Fruit fly (Drosophila melanogaster) whole organism, embryonic: Measurements from ENCODE around the gene CG15040.

Experiments
- Antp ChIP-seq: fragments of 200-800 bp; sonication (Bioruptor generic); optimal IDR thresholded peaks from 3 replicates; lab custom pipeline; 2016; ENCODE audit warnings: missing biosample characterization, missing genetic modification characterization
- Atf6 ChIP-seq: fragments of 200-800 bp; sonication (Bioruptor generic); IDR thresholded peaks from 2 replicates; pipeline ENCODE4 v1.3.6; 2022; ENCODE audit warnings: missing biosample characterization, missing genetic modification characterization
- CG10147 ChIP-seq: fragments of 200-800 bp; sonication (Bioruptor generic); optimal IDR thresholded peaks from 2 replicates; lab custom pipeline; 2019; ENCODE audit warnings: missing biosample characterization, mild to moderate bottlenecking, missing genetic modification characterization, moderate library complexity
- CG1024 ChIP-seq: fragments of 200-800 bp; sonication (Bioruptor generic); IDR thresholded peaks from 2 replicates; pipeline ENCODE4 v1.3.6; 2022; ENCODE audit warnings: missing biosample characterization, missing genetic modification characterization
- CG10267 ChIP-seq: fragments of 200-800 bp; sonication (Bioruptor generic); optimal IDR thresholded peaks from 2 replicates; lab custom pipeline; 2018; ENCODE audit warnings: missing biosample characterization, mild to moderate bottlenecking, missing genetic modification characterization, moderate library complexity
- CG11085 ChIP-seq: fragments of 200-800 bp; sonication (Bioruptor generic); IDR thresholded peaks from 2 replicates; pipeline ENCODE4 v1.3.6; 2022; ENCODE audit warnings: missing biosample characterization, missing genetic modification characterization
- CG1529 ChIP-seq: fragments of 200-800 bp; sonication (Bioruptor generic); optimal IDR thresholded peaks from 3 replicates; lab custom pipeline; 2018; ENCODE audit warnings: missing biosample characterization, missing genetic modification characterization
- CG17328 ChIP-seq: fragments of 200-800 bp; sonication (Bioruptor generic); IDR thresholded peaks from 2 replicates; pipeline ENCODE4 v1.3.6; 2022; ENCODE audit warnings: missing biosample characterization, missing genetic modification characterization
- CG17359 ChIP-seq: fragments of 200-800 bp; sonication (Bioruptor generic); optimal IDR thresholded peaks from 3 replicates; lab custom pipeline; 2018; ENCODE audit warnings: missing biosample characterization, mild to moderate bottlenecking, missing genetic modification characterization, moderate library complexity
- CG30403 ChIP-seq: fragments of 200-800 bp; sonication (Bioruptor generic); optimal IDR thresholded peaks from 3 replicates; lab custom pipeline; 2016; ENCODE audit warnings: missing biosample characterization, missing genetic modification characterization
- CG42726 ChIP-seq: fragments of 200-800 bp; sonication (Bioruptor generic); IDR thresholded peaks from 2 replicates; pipeline ENCODE4 v1.3.6; 2022; ENCODE audit warnings: missing biosample characterization, missing genetic modification characterization; ENCODE audit not compliant: partially characterized antibody
- CG4360 ChIP-seq: fragments of 200-800 bp; sonication (Bioruptor generic); IDR thresholded peaks from 2 replicates; pipeline ENCODE4 v1.3.6; 2022; ENCODE audit warnings: missing biosample characterization, missing genetic modification characterization
- CG7372 ChIP-seq: fragments of 200-800 bp; sonication (Bioruptor generic); IDR thresholded peaks from 2 replicates; pipeline ENCODE4 v1.3.6; 2022; ENCODE audit warnings: missing biosample characterization, missing genetic modification characterization
- CG7987 ChIP-seq: fragments of 200-800 bp; sonication (Bioruptor generic); optimal IDR thresholded peaks from 2 replicates; lab custom pipeline; 2018; ENCODE audit warnings: missing biosample characterization, mild to moderate bottlenecking, missing genetic modification characterization, moderate library complexity
- CG8089 ChIP-seq: fragments of 200-800 bp; sonication (Bioruptor generic); optimal IDR thresholded peaks from 3 replicates; lab custom pipeline; 2016; ENCODE audit warnings: missing biosample characterization, missing genetic modification characterization
- CG8478 ChIP-seq: fragments of >200 bp; optimal IDR thresholded peaks from 2 replicates; lab custom pipeline; 2018
- CG8924 ChIP-seq: fragments of 200-800 bp; optimal IDR thresholded peaks from 3 replicates; lab custom pipeline; 2019; ENCODE audit warnings: missing biosample characterization, mild to moderate bottlenecking, missing genetic modification characterization, moderate library complexity
- CG9932 ChIP-seq: fragments of 200-800 bp; sonication (Bioruptor generic); IDR thresholded peaks from 2 replicates; pipeline ENCODE4 v1.3.6; 2022; ENCODE audit warnings: missing biosample characterization, missing genetic modification characterization
- Dip3 ChIP-seq: fragments of 200-800 bp; sonication (Bioruptor generic); optimal IDR thresholded peaks from 3 replicates; lab custom pipeline; 2016; ENCODE audit warnings: missing biosample characterization, missing genetic modification characterization
- H2.0 ChIP-seq: fragments of 200-800 bp; sonication (Bioruptor generic); IDR thresholded peaks from 2 replicates; pipeline ENCODE4 v1.3.6; 2022; ENCODE audit warnings: missing biosample characterization, missing genetic modification characterization
- HLHmδ ChIP-seq: fragments of 200-800 bp; sonication (Bioruptor generic); optimal IDR thresholded peaks from 2 replicates; lab custom pipeline; 2018; ENCODE audit warnings: missing biosample characterization, mild to moderate bottlenecking, missing genetic modification characterization, moderate library complexity
- HmgZ ChIP-seq: fragments of 200-800 bp; sonication (Bioruptor generic); optimal IDR thresholded peaks from 2 replicates; lab custom pipeline; 2018; ENCODE audit warnings: missing biosample characterization, mild to moderate bottlenecking, missing genetic modification characterization
- Lpt ChIP-seq: fragments of >200 bp; optimal IDR thresholded peaks from 2 replicates; lab custom pipeline; 2018; ENCODE audit warnings: missing biosample characterization, missing genetic modification characterization
- NC2α ChIP-seq: fragments of 200-800 bp; sonication (Bioruptor generic); optimal IDR thresholded peaks from 2 replicates; lab custom pipeline; 2016; ENCODE audit warnings: missing biosample characterization, missing genetic modification characterization
- Nf-YA ChIP-seq: fragments of 200-800 bp; sonication (Bioruptor generic); IDR thresholded peaks from 2 replicates; pipeline ENCODE4 v1.3.6; 2022; ENCODE audit warnings: missing biosample characterization, missing genetic modification characterization
- Oaz ChIP-seq: fragments of 200-800 bp; sonication (Bioruptor generic); IDR thresholded peaks from 2 replicates; pipeline ENCODE4 v1.3.6; 2022; ENCODE audit warnings: missing biosample characterization, missing genetic modification characterization
- Sin3A ChIP-seq: fragments of >200 bp; optimal IDR thresholded peaks from 2 replicates; lab custom pipeline; 2018
- TFAM ChIP-seq: fragments of 200-800 bp; sonication (Bioruptor generic); optimal IDR thresholded peaks from 2 replicates; lab custom pipeline; 2017; ENCODE audit warnings: missing biosample characterization, missing genetic modification characterization, inconsistent platforms
- Trl ChIP-seq, 3 experiments: fragments of >200 bp in 2 of 3; fragments of 200-800 bp in 1 of 3; sonication (Bioruptor generic) in 1 of 3; optimal IDR thresholded peaks; 2 replicates in 1 of 3; 3 replicates in 2 of 3; lab custom pipeline; 2016 to 2017; ENCODE audit warnings: missing biosample characterization in 1 of 3, missing genetic modification characterization in 1 of 3
- YL-1 ChIP-seq: fragments of 200-800 bp; sonication (Bioruptor generic); optimal IDR thresholded peaks from 3 replicates; lab custom pipeline; 2017; ENCODE audit warnings: missing biosample characterization, mild to moderate bottlenecking, missing genetic modification characterization
- abd-A ChIP-seq: fragments of 200-800 bp; sonication (Bioruptor generic); optimal IDR thresholded peaks from 3 replicates; lab custom pipeline; 2019; ENCODE audit warnings: missing biosample characterization, mild to moderate bottlenecking, missing genetic modification characterization, moderate library complexity
- bbx ChIP-seq: fragments of 200-800 bp; sonication (Bioruptor generic); IDR thresholded peaks from 2 replicates; pipeline ENCODE4 v1.3.6; 2022; ENCODE audit warnings: missing biosample characterization, missing genetic modification characterization; ENCODE audit not compliant: partially characterized antibody
- bcd ChIP-seq: fragments of 200-800 bp; sonication (Bioruptor generic); optimal IDR thresholded peaks from 2 replicates; lab custom pipeline; 2017; ENCODE audit warnings: missing biosample characterization, mild to moderate bottlenecking, missing genetic modification characterization
- cg ChIP-seq: fragments of 200-800 bp; sonication (Bioruptor generic); optimal IDR thresholded peaks from 3 replicates; lab custom pipeline; 2019; ENCODE audit warnings: missing biosample characterization, mild to moderate bottlenecking, missing genetic modification characterization, moderate library complexity
- crol ChIP-seq: fragments of 200-800 bp; sonication (Bioruptor generic); IDR thresholded peaks from 2 replicates; pipeline ENCODE4 v1.3.6; 2022; ENCODE audit warnings: missing biosample characterization, missing genetic modification characterization
- dimm ChIP-seq: fragments of 200-800 bp; sonication (Bioruptor generic); IDR thresholded peaks from 2 replicates; pipeline ENCODE4 v1.3.6; 2022; ENCODE audit warnings: missing biosample characterization, missing genetic modification characterization
- disco-r ChIP-seq: fragments of 200-800 bp; sonication (Bioruptor generic); optimal IDR thresholded peaks from 2 replicates; lab custom pipeline; 2016; ENCODE audit warnings: missing biosample characterization, missing genetic modification characterization
- dysf ChIP-seq: fragments of 200-800 bp; sonication (Bioruptor generic); IDR thresholded peaks from 3 replicates; pipeline ENCODE4 v1.3.6; 2022; ENCODE audit warnings: missing biosample characterization, missing genetic modification characterization
- ems ChIP-seq: fragments of 200-800 bp; sonication (Bioruptor generic); optimal IDR thresholded peaks from 3 replicates; lab custom pipeline; 2016; ENCODE audit warnings: missing biosample characterization, missing genetic modification characterization
- exex ChIP-seq: fragments of 200-800 bp; sonication (Bioruptor generic); optimal IDR thresholded peaks from 4 replicates; lab custom pipeline; 2018; ENCODE audit warnings: missing biosample characterization, mild to moderate bottlenecking, missing genetic modification characterization, moderate library complexity
- fd3F ChIP-seq: fragments of 200-800 bp; sonication (Bioruptor generic); optimal IDR thresholded peaks from 2 replicates; lab custom pipeline; 2018; ENCODE audit warnings: missing biosample characterization, mild to moderate bottlenecking, missing genetic modification characterization, moderate library complexity
- fru ChIP-seq: fragments of >200 bp; optimal IDR thresholded peaks from 2 replicates; lab custom pipeline; 2017
- hbn ChIP-seq: fragments of 200-800 bp; sonication (Bioruptor generic); IDR thresholded peaks from 2 replicates; pipeline ENCODE4 v1.3.6; 2022; ENCODE audit warnings: missing biosample characterization, missing genetic modification characterization; ENCODE audit not compliant: partially characterized antibody
- hkb ChIP-seq, 2 experiments: fragments of 200-800 bp in 1 of 2; fragments of >200 bp in 1 of 2; sonication (Bioruptor generic) in 1 of 2; IDR thresholded peaks in 1 of 2; optimal IDR thresholded peaks in 1 of 2; 2 replicates each; pipeline versions ENCODE4 v1.3.6 to Lab custom; 2017 to 2022; ENCODE audit warnings: missing biosample characterization in 1 of 2, missing genetic modification characterization in 1 of 2
- hth ChIP-seq: fragments of >200 bp; optimal IDR thresholded peaks from 2 replicates; lab custom pipeline; 2017; ENCODE audit warnings: inconsistent platforms
- insv ChIP-seq, 2 experiments: fragments of 200-800 bp; sonication (Bioruptor generic); optimal IDR thresholded peaks; 3 replicates each; lab custom pipeline; 2016 to 2018; ENCODE audit warnings: missing biosample characterization in 2 of 2, missing genetic modification characterization in 2 of 2
- prd ChIP-seq, 3 experiments: fragments of >200 bp in 2 of 3; fragments of 200-800 bp in 1 of 3; sonication (Bioruptor generic) in 1 of 3; optimal IDR thresholded peaks in 2 of 3; IDR thresholded peaks in 1 of 3; 2 replicates in 2 of 3; 3 replicates in 1 of 3; pipeline versions ENCODE4 v1.3.6 to Lab custom; 2017 to 2022; ENCODE audit warnings: missing biosample characterization in 1 of 3, missing genetic modification characterization in 1 of 3
- sens-2 ChIP-seq: fragments of 200-800 bp; sonication (Bioruptor generic); IDR thresholded peaks from 2 replicates; pipeline ENCODE4 v1.3.6; 2022; ENCODE audit warnings: missing biosample characterization, missing genetic modification characterization
- trem ChIP-seq: fragments of 200-800 bp; optimal IDR thresholded peaks from 3 replicates; lab custom pipeline; 2019; ENCODE audit warnings: missing biosample characterization, mild to moderate bottlenecking, missing genetic modification characterization, moderate library complexity
- tx ChIP-seq: fragments of 200-800 bp; sonication (Bioruptor generic); optimal IDR thresholded peaks from 2 replicates; lab custom pipeline; 2016; ENCODE audit warnings: missing biosample characterization, missing genetic modification characterization
- usp ChIP-seq: fragments of >200 bp; optimal IDR thresholded peaks from 2 replicates; lab custom pipeline; 2017; ENCODE audit warnings: missing biosample characterization, missing genetic modification characterization

CG15040 gene

dm6 chrX:18565630-18566319 is 51.6 kb downstream of the CG15040 start (continued):
- TF ChIP-seq HmgZ = no peak
- TF ChIP-seq Oaz (GFP tag; lab: Robert Waterston, UW) = no peak
- TF ChIP-seq disco-r (GFP tag; lab: Kevin White, UChicago) = no peak
- TF ChIP-seq CG9932 (GFP tag; lab: Robert Waterston, UW) = no peak
- no peak for TF ChIP-seq exex
- no peak for TF ChIP-seq sens-2 (GFP tag; lab: Robert Waterston, UW)
- no peak for TF ChIP-seq CG42726
- no peak for TF ChIP-seq NC2α (GFP tag; lab: Kevin White, UChicago)
- no peak for TF ChIP-seq CG8924 (tag; lab: Kevin White, UChicago)
- no peak for TF ChIP-seq CG1024 (GFP tag; lab: Robert Waterston, UW)
- no peak for TF ChIP-seq Lpt (GFP tag; lab: Kevin White, UChicago)
- no peak for TF ChIP-seq CG7372 (GFP tag; lab: Robert Waterston, UW)
- TF ChIP-seq Sin3A (lab: Kevin White, UChicago) = no peak
- TF ChIP-seq CG8089 = no peak
- TF ChIP-seq CG8478 (lab: Kevin White, UChicago) = no peak
- TF ChIP-seq hth = no peak
- TF ChIP-seq fru (lab: Kevin White, UChicago) = no peak
- TF ChIP-seq CG30403 (GFP tag; lab: Kevin White, UChicago) = no peak
- TF ChIP-seq CG10147 (GFP tag; lab: Kevin White, UChicago) = no peak
- TF ChIP-seq CG10267 (tag; lab: Kevin White, UChicago) = peak; percentile 85
- no peak for TF ChIP-seq YL-1 (GFP tag; lab: Kevin White, UChicago)
- TF ChIP-seq CG1529 = no peak
- no peak for TF ChIP-seq prd (optimal IDR thresholded peaks at IDR 0.05; lab: Kevin White, UChicago)
- TF ChIP-seq prd (GFP tag; IDR thresholded peaks at IDR 0.05; lab: Robert Waterston, UW) = peak; percentile 46; the same call in 1 of the 3 replicates
- no peak for TF ChIP-seq CG7987 (GFP tag; lab: Kevin White, UChicago)
- TF ChIP-seq Dip3 (GFP tag; lab: Kevin White, UChicago) = no peak
- TF ChIP-seq dysf (GFP tag; lab: Robert Waterston, UW) = no peak
- TF ChIP-seq tx (GFP tag; lab: Kevin White, UChicago) = no peak
- TF ChIP-seq ems (GFP tag; lab: Kevin White, UChicago) = no peak
- no peak for TF ChIP-seq cg (GFP tag; lab: Kevin White, UChicago)
- no peak for TF ChIP-seq insv (GFP tag; optimal IDR thresholded peaks at IDR 0.05; lab: Kevin White, UChicago)
- no peak for TF ChIP-seq Atf6
- no peak for TF ChIP-seq CG4360 (GFP tag; lab: Robert Waterston, UW)
- TF ChIP-seq Antp (GFP tag; lab: Kevin White, UChicago) = no peak
- no peak for TF ChIP-seq Nf-YA (GFP tag; lab: Robert Waterston, UW)
- no peak for TF ChIP-seq CG11085 (GFP tag; lab: Robert Waterston, UW)
- TF ChIP-seq HLHmδ = no peak
- no peak for TF ChIP-seq TFAM (GFP tag; lab: Kevin White, UChicago)
- no peak for TF ChIP-seq usp (GFP tag; lab: Kevin White, UChicago)
- peak; percentile 13 for TF ChIP-seq trem (tag; lab: Kevin White, UChicago)
- TF ChIP-seq bbx = no peak
- TF ChIP-seq Trl (optimal IDR thresholded peaks at IDR 0.05; lab: Kevin White, UChicago) = no peak
- no peak for TF ChIP-seq Trl (GFP tag; optimal IDR thresholded peaks at IDR 0.05; lab: Kevin White, UChicago)
- no peak for TF ChIP-seq bcd (GFP tag; lab: Kevin White, UChicago)
- TF ChIP-seq abd-A = no peak
- no peak for TF ChIP-seq dimm (GFP tag; lab: Robert Waterston, UW)
- no peak for TF ChIP-seq fd3F
- TF ChIP-seq hbn = no peak
- TF ChIP-seq H2.0 = 0 out of 2 replicates have a peak, but pooled peaks have one; percentile 30
- no peak for TF ChIP-seq crol (GFP tag; lab: Robert Waterston, UW)
- TF ChIP-seq hkb (optimal IDR thresholded peaks at IDR 0.05; lab: Kevin White, UChicago) = no peak
- TF ChIP-seq hkb (GFP tag; IDR thresholded peaks at IDR 0.05; lab: Robert Waterston, UW) = peak; percentile 46; the same call in 1 of the 2 replicates
- peak; percentile 4 for TF ChIP-seq CG17359 (tag; lab: Kevin White, UChicago)
- no peak for TF ChIP-seq CG17328 (GFP tag; lab: Robert Waterston, UW)
